Worm (Caenorhabditis elegans) whole organism, L2 larva: Measurements from ENCODE around the gene sfxn-1.5.
A peak's percentile ranks its signal among the peaks of the same experiment; 100 is the strongest.

Source experiments
- C34F6.9 ChIP-seq: fragments of 150-350 bp; optimal IDR thresholded peaks from 2 replicates; lab custom pipeline; 2014; ENCODE audit warnings: missing biosample characterization, missing genetic modification characterization
- F13H6.1 ChIP-seq: sonication (generic microtip); optimal IDR thresholded peaks from 2 replicates; lab custom pipeline; 2016; ENCODE audit warnings: missing genetic modification characterization, missing compliant biosample characterization
- Y55F3AM.14 ChIP-seq: fragments of 200-800 bp; sonication (Bioruptor generic); optimal IDR thresholded peaks from 2 replicates; lab custom pipeline; 2018; ENCODE audit warnings: mild to moderate bottlenecking, missing genetic modification characterization, missing compliant biosample characterization
- ZK546.5 ChIP-seq: sonication (generic microtip); optimal IDR thresholded peaks from 2 replicates; lab custom pipeline; 2017; ENCODE audit warnings: missing biosample characterization, missing genetic modification characterization
- aly-2 ChIP-seq: fragments of 150-350 bp; optimal IDR thresholded peaks from 2 replicates; lab custom pipeline; 2014; ENCODE audit warnings: missing biosample characterization, missing genetic modification characterization
- ama-1 ChIP-seq: fragments of 150-350 bp; optimal IDR thresholded peaks from 2 replicates; lab custom pipeline; 2018; ENCODE audit warnings: inconsistent platforms
- blmp-1 ChIP-seq: sonication (generic microtip); optimal IDR thresholded peaks from 2 replicates; lab custom pipeline; 2017; ENCODE audit warnings: missing genetic modification characterization, mild to moderate bottlenecking, missing compliant biosample characterization, antibody characterized with exemption, moderate library complexity; ENCODE audit not compliant: insufficient read depth
- ceh-16 ChIP-seq: fragments of 150-350 bp; optimal IDR thresholded peaks from 2 replicates; lab custom pipeline; 2014; ENCODE audit warnings: missing biosample characterization, missing genetic modification characterization
- crh-2 ChIP-seq: sonication (generic microtip); optimal IDR thresholded peaks from 2 replicates; lab custom pipeline; 2017; ENCODE audit warnings: missing biosample characterization, missing genetic modification characterization
- dmd-4 ChIP-seq: sonication (generic microtip); optimal IDR thresholded peaks from 2 replicates; lab custom pipeline; 2017; ENCODE audit warnings: missing biosample characterization, missing genetic modification characterization
- egl-27 ChIP-seq: sonication (generic microtip); optimal IDR thresholded peaks from 3 replicates; lab custom pipeline; 2017; ENCODE audit warnings: missing biosample characterization, missing genetic modification reagents, missing genetic modification characterization
- elt-3 ChIP-seq: sonication (generic microtip); optimal IDR thresholded peaks from 2 replicates; lab custom pipeline; 2017; ENCODE audit warnings: missing biosample characterization, missing genetic modification characterization
- fos-1 ChIP-seq: fragments of 150-350 bp; optimal IDR thresholded peaks from 2 replicates; lab custom pipeline; 2014; ENCODE audit warnings: missing biosample characterization, missing genetic modification characterization
- gmeb-1 ChIP-seq: fragments of 150-350 bp; optimal IDR thresholded peaks from 2 replicates; lab custom pipeline; 2014; ENCODE audit warnings: missing biosample characterization, missing genetic modification characterization
- lin-11 ChIP-seq: fragments of 150-350 bp; sonication (generic microtip); optimal IDR thresholded peaks from 2 replicates; lab custom pipeline; 2014; ENCODE audit warnings: missing biosample characterization, missing genetic modification characterization, inconsistent platforms, mixed read lengths
- lin-13 ChIP-seq: fragments of 150-350 bp; optimal IDR thresholded peaks from 2 replicates; lab custom pipeline; 2014; ENCODE audit warnings: missing biosample characterization, missing genetic modification reagents, missing genetic modification characterization
- lin-39 ChIP-seq: fragments of 150-350 bp; optimal IDR thresholded peaks from 2 replicates; lab custom pipeline; 2014; ENCODE audit warnings: missing biosample characterization, missing genetic modification reagents, missing genetic modification characterization
- lsy-2 ChIP-seq, 2 experiments: fragments of 150-350 bp in 1 of 2; sonication (generic microtip) in 1 of 2; optimal IDR thresholded peaks; 2 replicates each; lab custom pipeline; 2014 to 2017; ENCODE audit warnings: missing biosample characterization in 2 of 2, missing genetic modification characterization in 2 of 2
- mab-5 ChIP-seq: fragments of 150-350 bp; optimal IDR thresholded peaks from 2 replicates; lab custom pipeline; 2014; ENCODE audit warnings: missing biosample characterization, missing genetic modification characterization
- mbf-1 ChIP-seq: sonication (generic microtip); optimal IDR thresholded peaks from 2 replicates; lab custom pipeline; 2017; ENCODE audit warnings: missing biosample characterization, missing genetic modification characterization
- mdl-1 ChIP-seq, 2 experiments: fragments of 150-350 bp in 1 of 2; sonication (generic microtip) in 1 of 2; optimal IDR thresholded peaks; 2 replicates each; lab custom pipeline; 2017; ENCODE audit warnings: missing biosample characterization in 2 of 2, missing genetic modification characterization in 2 of 2
- nhr-129 ChIP-seq: fragments of 150-350 bp; optimal IDR thresholded peaks from 2 replicates; lab custom pipeline; 2014; ENCODE audit warnings: missing biosample characterization, missing genetic modification characterization
- nhr-21 ChIP-seq: fragments of 150-350 bp; optimal IDR thresholded peaks from 2 replicates; lab custom pipeline; 2014; ENCODE audit warnings: missing biosample characterization, missing genetic modification characterization
- nhr-25 ChIP-seq: fragments of 150-350 bp; sonication (generic microtip); optimal IDR thresholded peaks from 3 replicates; lab custom pipeline; 2014; ENCODE audit warnings: missing biosample characterization, missing genetic modification characterization
- nhr-6 ChIP-seq: fragments of 150-350 bp; optimal IDR thresholded peaks from 2 replicates; lab custom pipeline; 2014; ENCODE audit warnings: missing biosample characterization, missing genetic modification characterization
- nhr-77 ChIP-seq: fragments of 150-350 bp; optimal IDR thresholded peaks from 2 replicates; lab custom pipeline; 2014; ENCODE audit warnings: missing biosample characterization, missing genetic modification characterization
- peb-1 ChIP-seq: fragments of 150-350 bp; optimal IDR thresholded peaks from 2 replicates; lab custom pipeline; 2014; ENCODE audit warnings: missing biosample characterization, missing genetic modification characterization
- sem-4 ChIP-seq: fragments of 150-350 bp; optimal IDR thresholded peaks from 2 replicates; lab custom pipeline; 2014; ENCODE audit warnings: missing biosample characterization, missing genetic modification reagents, missing genetic modification characterization
- skn-1 ChIP-seq: sonication (generic microtip); optimal IDR thresholded peaks from 2 replicates; lab custom pipeline; 2017; ENCODE audit warnings: missing biosample characterization, missing genetic modification characterization
- sma-3 ChIP-seq: sonication (generic microtip); optimal IDR thresholded peaks from 2 replicates; lab custom pipeline; 2016; ENCODE audit warnings: missing genetic modification reagents, missing genetic modification characterization, missing compliant biosample characterization
- sma-9 ChIP-seq, 2 experiments: fragments of 150-350 bp in 1 of 2; sonication (generic microtip) in 1 of 2; optimal IDR thresholded peaks; 2 replicates each; lab custom pipeline; 2014 to 2016; ENCODE audit warnings: missing genetic modification characterization in 2 of 2, mild to moderate bottlenecking in 1 of 2, missing biosample characterization in 1 of 2, missing compliant biosample characterization in 1 of 2, missing genetic modification reagents in 1 of 2, moderate library complexity in 1 of 2
- unc-39 ChIP-seq: fragments of 150-350 bp; optimal IDR thresholded peaks from 2 replicates; lab custom pipeline; 2014; ENCODE audit warnings: missing biosample characterization, missing genetic modification characterization
- unc-62 ChIP-seq: fragments of 150-350 bp; optimal IDR thresholded peaks from 2 replicates; lab custom pipeline; 2014; ENCODE audit warnings: missing biosample characterization, missing genetic modification reagents, missing genetic modification characterization
- ztf-11 ChIP-seq: sonication (generic microtip); optimal IDR thresholded peaks from 2 replicates; lab custom pipeline; 2017; ENCODE audit warnings: missing biosample characterization, missing genetic modification characterization
- ztf-4 ChIP-seq: fragments of 150-350 bp; optimal IDR thresholded peaks from 2 replicates; lab custom pipeline; 2014; ENCODE audit warnings: missing biosample characterization, missing genetic modification characterization

sfxn-1.5 gene

ce11 chrX:11656519-11657006 is 4.9 kb downstream of the sfxn-1.5 start, which contains the start of gene T04F8.2 (continued):
- no peak for TF ChIP-seq blmp-1 (tag; lab: Kevin White, UChicago)
- peak; percentile 28 for TF ChIP-seq F13H6.1 (tag; lab: Kevin White, UChicago)

- TF ChIP-seq unc-62 (GFP tag; lab: Kevin White, UChicago) (no peak), egl-27 (tag; lab: Kevin White, UChicago) (no peak), ztf-11 (no peak), sma-9 (GFP tag; optimal IDR thresholded peaks at IDR 0.05; lab: Kevin White, UChicago) (no peak), sma-9 (tag; optimal IDR thresholded peaks at IDR 0.05; lab: Kevin White, UChicago) (no peak), skn-1 (tag; lab: Kevin White, UChicago) (no peak), mab-5 (tag; lab: Kevin White, UChicago) (no peak), ama-1 (lab: Kevin White, UChicago) (no peak), Y55F3AM.14 (GFP tag; lab: Kevin White, UChicago) (no peak), fos-1 (no peak), sem-4 (tag; lab: Kevin White, UChicago) (no peak), lin-11 (tag; lab: Kevin White, UChicago) (no peak), mbf-1 (tag; lab: Kevin White, UChicago) (no peak), elt-3 (tag; lab: Kevin White, UChicago) (no peak), ZK546.5 (tag; lab: Kevin White, UChicago) (no peak), dmd-4 (tag; lab: Kevin White, UChicago) (no peak), unc-39 (no peak), peb-1 (tag; lab: Kevin White, UChicago) (no peak), C34F6.9 (tag; lab: Kevin White, UChicago) (no peak), lsy-2 (tag; optimal IDR thresholded peaks at IDR 0.05; lab: Kevin White, UChicago) (no peak), ztf-4 (no peak)
These were observed 10.7 kb downstream of the sfxn-1.5 start, which contains the start of gene cutl-11 for ce11 chrX:11650751-11651150. Gene cutl-11, minus strand, starts transcription at chrX:11650851.

- TF ChIP-seq aly-2 (tag; lab: Kevin White, UChicago) (no peak), fos-1 (no peak), egl-27 (tag; lab: Kevin White, UChicago) (no peak), skn-1 (tag; lab: Kevin White, UChicago) (no peak), nhr-129 (tag; lab: Kevin White, UChicago) (no peak), lsy-2 (tag; optimal IDR thresholded peaks at IDR 0.05; lab: Kevin White, UChicago) (no peak), sma-3 (GFP tag; lab: Kevin White, UChicago) (peak; percentile 64), mdl-1 (tag; optimal IDR thresholded peaks at IDR 0.05; lab: Kevin White, UChicago) (no peak), nhr-6 (no peak)
- TF ChIP-seq, all 48 proteins: peak for 1
These were observed 14.3 kb downstream of the sfxn-1.5 start, which contains the start of gene T04F8.8 for ce11 chrX:11647165-11647564. Gene T04F8.8, plus strand, starts transcription at chrX:11647465.

- TF ChIP-seq gmeb-1: peak; percentile 43
- peak; percentile 22 for TF ChIP-seq crh-2 (tag; lab: Kevin White, UChicago)
- TF ChIP-seq mdl-1 (tag; optimal IDR thresholded peaks at IDR 0.05; lab: Kevin White, UChicago): no peak
- TF ChIP-seq ceh-16 (tag; lab: Kevin White, UChicago): no peak
- TF ChIP-seq lin-39: no peak
- peak; percentile 22 for TF ChIP-seq nhr-25 (tag; lab: Kevin White, UChicago)
- TF ChIP-seq sma-9 (GFP tag; optimal IDR thresholded peaks at IDR 0.05; lab: Kevin White, UChicago): peak; percentile 23
- no peak for TF ChIP-seq sma-9 (tag; optimal IDR thresholded peaks at IDR 0.05; lab: Kevin White, UChicago)
- no peak for TF ChIP-seq nhr-77 (tag; lab: Kevin White, UChicago)
- TF ChIP-seq nhr-6: no peak
- TF ChIP-seq unc-62 (GFP tag; lab: Kevin White, UChicago): no peak
- TF ChIP-seq nhr-21 (tag; lab: Kevin White, UChicago): peak; percentile 25
- no peak for TF ChIP-seq aly-2 (tag; lab: Kevin White, UChicago)
- peak; percentile 27 for TF ChIP-seq fos-1
- peak; percentile 63 for TF ChIP-seq sma-3 (GFP tag; lab: Kevin White, UChicago)
- peak; percentile 3 for TF ChIP-seq lin-13
These were observed 15.9 kb downstream of the sfxn-1.5 start for ce11 chrX:11645517-11645916.
